Fruit fly (Drosophila melanogaster): Measurements from ENCODE around the gene CG31974.

DNA sequence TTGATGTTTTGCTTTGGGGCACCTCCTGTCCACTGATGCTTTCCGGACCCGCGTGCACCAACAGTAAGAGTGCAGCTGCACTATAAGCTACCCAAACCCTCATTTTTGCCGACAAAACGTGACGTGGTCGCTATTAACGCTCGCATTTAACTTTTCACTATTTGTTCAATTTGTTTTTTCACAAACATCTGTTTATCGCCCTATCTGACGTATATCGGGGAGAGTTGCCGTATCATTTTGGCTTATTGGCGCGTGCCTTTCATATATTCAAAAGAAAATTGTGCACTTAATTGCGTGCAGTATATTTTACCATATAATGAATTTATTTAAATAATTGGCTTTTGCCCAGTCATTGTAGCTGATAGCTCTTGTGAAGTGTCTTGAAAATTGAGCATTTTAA is 36.4 kb downstream of the CG31974 start, which contains the start of the genes Nhe1 and Sam-S:
- TF ChIP-seq Gug (GFP tag; IDR thresholded peaks at IDR 0.05) (no peak), CG3032 (tag; optimal IDR thresholded peaks at IDR 0.05) (no peak)
